Worm (Caenorhabditis elegans) whole organism, L4/young adult: Measurements from ENCODE around the gene str-165.

Experiments
- W03F9.2 ChIP-seq: fragments of 150-350 bp; optimal IDR thresholded peaks from 2 replicates; lab custom pipeline; 2014; ENCODE audit warnings: missing biosample characterization, missing genetic modification characterization
- him-1 ChIP-seq: sonication (generic microtip); optimal IDR thresholded peaks from 2 replicates; lab custom pipeline; 2016; ENCODE audit warnings: missing genotype, missing genetic modification reagents, missing genetic modification characterization, missing compliant biosample characterization

DNA sequence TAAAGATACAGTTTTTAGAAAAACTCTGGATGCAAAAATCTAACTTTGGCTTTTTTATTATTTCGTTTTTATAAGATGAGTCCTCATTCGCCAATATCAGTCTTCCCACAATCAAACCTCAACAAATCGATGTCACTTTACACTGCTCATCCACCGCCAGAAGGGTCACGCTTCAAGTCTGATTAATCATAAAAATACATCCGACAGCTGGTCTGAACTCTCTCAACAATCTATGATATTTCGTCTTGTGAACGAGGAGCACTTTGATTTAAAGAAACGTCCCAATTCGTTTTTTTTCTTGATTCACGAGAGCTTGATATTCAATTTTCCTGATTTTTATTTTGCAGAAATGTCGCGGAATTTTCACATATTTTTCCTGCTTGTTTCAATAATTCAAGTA, 3.0 kb upstream of the str-165 start, which contains the start of gene nrf-5:
- TF ChIP-seq him-1 (tag; lab: Kevin White, UChicago) = no peak
- no peak for TF ChIP-seq W03F9.2
